Worm (Caenorhabditis elegans) whole organism, L3 larva: Measurements from ENCODE around the gene M163.9.

Experiments used
- R02D3.7 ChIP-seq: fragments of 150-350 bp; optimal IDR thresholded peaks from 2 replicates; lab custom pipeline; 2014; ENCODE audit warnings: missing biosample characterization, missing genetic modification characterization
- ZK546.5 ChIP-seq: sonication (generic microtip); optimal IDR thresholded peaks from 2 replicates; lab custom pipeline; 2017; ENCODE audit warnings: missing biosample characterization, missing genetic modification characterization
- aly-2 ChIP-seq: fragments of 150-350 bp; optimal IDR thresholded peaks from 2 replicates; lab custom pipeline; 2014; ENCODE audit warnings: missing biosample characterization, missing genetic modification characterization
- ama-1 ChIP-seq: fragments of 150-350 bp; optimal IDR thresholded peaks from 2 replicates; lab custom pipeline; 2018
- ceh-16 ChIP-seq: sonication (generic microtip); optimal IDR thresholded peaks from 2 replicates; lab custom pipeline; 2017; ENCODE audit warnings: missing biosample characterization, missing genetic modification characterization
- ceh-28 ChIP-seq: fragments of 150-350 bp; optimal IDR thresholded peaks from 2 replicates; lab custom pipeline; 2014; ENCODE audit warnings: missing biosample characterization, missing genetic modification reagents, missing genetic modification characterization
- ceh-82 ChIP-seq: fragments of 150-350 bp; optimal IDR thresholded peaks from 2 replicates; lab custom pipeline; 2014; ENCODE audit warnings: missing biosample characterization, missing genetic modification characterization
- ceh-9 ChIP-seq: sonication (generic microtip); optimal IDR thresholded peaks from 2 replicates; lab custom pipeline; 2018; ENCODE audit warnings: missing biosample characterization, missing genetic modification characterization
- daf-12 ChIP-seq: fragments of 150-350 bp; optimal IDR thresholded peaks from 2 replicates; lab custom pipeline; 2014; ENCODE audit warnings: missing biosample characterization, missing genetic modification reagents, missing genetic modification characterization
- egl-27 ChIP-seq: sonication (generic microtip); optimal IDR thresholded peaks from 4 replicates; lab custom pipeline; 2017; ENCODE audit warnings: missing biosample characterization, missing genetic modification reagents, missing genetic modification characterization
- egl-5 ChIP-seq: fragments of 150-350 bp; optimal IDR thresholded peaks from 2 replicates; lab custom pipeline; 2017; ENCODE audit warnings: missing biosample characterization, missing genetic modification reagents, missing genetic modification characterization, inconsistent platforms
- elt-1 ChIP-seq: fragments of 150-350 bp; optimal IDR thresholded peaks from 2 replicates; lab custom pipeline; 2014; ENCODE audit warnings: missing biosample characterization, missing genetic modification characterization
- elt-2 ChIP-seq: sonication (generic microtip); optimal IDR thresholded peaks from 2 replicates; lab custom pipeline; 2016; ENCODE audit warnings: missing genetic modification reagents, mild to moderate bottlenecking, missing genetic modification characterization, missing compliant biosample characterization
- elt-3 ChIP-seq, 3 experiments: fragments of 150-350 bp in 1 of 3; sonication (generic microtip) in 2 of 3; optimal IDR thresholded peaks; 2 replicates in 2 of 3; 4 replicates in 1 of 3; lab custom pipeline; 2014 to 2017; ENCODE audit warnings: missing biosample characterization in 3 of 3, missing genetic modification characterization in 3 of 3
- eor-1 ChIP-seq, 2 experiments: fragments of 150-350 bp; optimal IDR thresholded peaks; 2 replicates each; lab custom pipeline; 2014 to 2018; ENCODE audit warnings: missing biosample characterization in 2 of 2, missing genetic modification characterization in 2 of 2
- fkh-10 ChIP-seq: sonication (generic microtip); optimal IDR thresholded peaks from 2 replicates; lab custom pipeline; 2017; ENCODE audit warnings: missing biosample characterization, missing genetic modification reagents, missing genetic modification characterization
- fkh-2 ChIP-seq: fragments of 150-350 bp; optimal IDR thresholded peaks from 2 replicates; lab custom pipeline; 2014; ENCODE audit warnings: missing biosample characterization, missing genetic modification reagents, missing genetic modification characterization
- fos-1 ChIP-seq: fragments of 150-350 bp; optimal IDR thresholded peaks from 2 replicates; lab custom pipeline; 2014; ENCODE audit warnings: missing biosample characterization, missing genetic modification characterization
- hmg-11 ChIP-seq: sonication (generic microtip); optimal IDR thresholded peaks from 2 replicates; lab custom pipeline; 2016; ENCODE audit warnings: missing genetic modification characterization, missing compliant biosample characterization
- jun-1 ChIP-seq: fragments of 150-350 bp; optimal IDR thresholded peaks from 2 replicates; lab custom pipeline; 2014; ENCODE audit warnings: missing biosample characterization, missing genetic modification reagents, missing genetic modification characterization
- lin-15B ChIP-seq: fragments of 150-350 bp; optimal IDR thresholded peaks from 2 replicates; lab custom pipeline; 2014; ENCODE audit warnings: missing biosample characterization, missing genetic modification characterization
- lin-39 ChIP-seq: fragments of 150-350 bp; optimal IDR thresholded peaks from 2 replicates; lab custom pipeline; 2018; ENCODE audit warnings: missing biosample characterization, missing genetic modification reagents, missing genetic modification characterization
- lsy-12 ChIP-seq: sonication (generic microtip); optimal IDR thresholded peaks from 2 replicates; lab custom pipeline; 2016; ENCODE audit warnings: mild to moderate bottlenecking, missing genetic modification characterization, missing compliant biosample characterization
- mdl-1 ChIP-seq: fragments of 150-350 bp; optimal IDR thresholded peaks from 2 replicates; lab custom pipeline; 2014; ENCODE audit warnings: missing biosample characterization, missing genetic modification characterization
- mml-1 ChIP-seq: fragments of 150-350 bp; sonication (generic microtip); optimal IDR thresholded peaks from 3 replicates; lab custom pipeline; 2014; ENCODE audit warnings: missing biosample characterization, missing genetic modification characterization
- nfya-1 ChIP-seq: sonication (generic microtip); optimal IDR thresholded peaks from 2 replicates; lab custom pipeline; 2017; ENCODE audit warnings: missing genetic modification characterization, mild to moderate bottlenecking, missing compliant biosample characterization, antibody characterized with exemption, moderate library complexity; ENCODE audit not compliant: insufficient read depth
- nhr-11 ChIP-seq: fragments of 150-350 bp; optimal IDR thresholded peaks from 2 replicates; lab custom pipeline; 2014; ENCODE audit warnings: missing biosample characterization, missing genetic modification characterization
- nhr-12 ChIP-seq: fragments of 150-350 bp; optimal IDR thresholded peaks from 2 replicates; lab custom pipeline; 2014; ENCODE audit warnings: missing biosample characterization, missing genetic modification characterization
- nhr-23 ChIP-seq: fragments of 150-350 bp; optimal IDR thresholded peaks from 2 replicates; lab custom pipeline; 2014; ENCODE audit warnings: missing biosample characterization, missing genetic modification reagents, missing genetic modification characterization
- nhr-237 ChIP-seq: fragments of 150-350 bp; optimal IDR thresholded peaks from 2 replicates; lab custom pipeline; 2014; ENCODE audit warnings: missing biosample characterization, missing genetic modification characterization
- nhr-25 ChIP-seq: sonication (generic microtip); optimal IDR thresholded peaks from 2 replicates; lab custom pipeline; 2017; ENCODE audit warnings: missing biosample characterization, missing genetic modification characterization
- nhr-28 ChIP-seq: fragments of 150-350 bp; optimal IDR thresholded peaks from 2 replicates; lab custom pipeline; 2014; ENCODE audit warnings: missing biosample characterization, missing genetic modification characterization
- nhr-43 ChIP-seq: sonication (generic microtip); optimal IDR thresholded peaks from 2 replicates; lab custom pipeline; 2016; ENCODE audit warnings: mild to moderate bottlenecking, missing genetic modification characterization, missing compliant biosample characterization; ENCODE audit not compliant: poor library complexity, severe bottlenecking
- nhr-67 ChIP-seq: fragments of 150-350 bp; optimal IDR thresholded peaks from 2 replicates; lab custom pipeline; 2014; ENCODE audit warnings: missing biosample characterization, missing genetic modification characterization
- nhr-76 ChIP-seq: fragments of 150-350 bp; sonication (generic microtip); optimal IDR thresholded peaks from 5 replicates; lab custom pipeline; 2014; ENCODE audit warnings: missing biosample characterization, missing genetic modification characterization
- nhr-77 ChIP-seq: fragments of 150-350 bp; optimal IDR thresholded peaks from 2 replicates; lab custom pipeline; 2014; ENCODE audit warnings: missing biosample characterization, missing genetic modification characterization
- pha-4 ChIP-seq: fragments of 150-350 bp; optimal IDR thresholded peaks from 2 replicates; lab custom pipeline; 2014; ENCODE audit warnings: missing biosample characterization, missing genetic modification reagents, missing genetic modification characterization
- pqm-1 ChIP-seq: fragments of 150-350 bp; optimal IDR thresholded peaks from 2 replicates; lab custom pipeline; 2017; ENCODE audit warnings: missing biosample characterization, missing genetic modification characterization, inconsistent platforms
- sea-2 ChIP-seq: fragments of 150-350 bp; sonication (generic microtip); optimal IDR thresholded peaks from 4 replicates; lab custom pipeline; 2014; ENCODE audit warnings: missing biosample characterization, missing genetic modification reagents, missing genetic modification characterization
- skn-1 ChIP-seq: fragments of 150-350 bp; optimal IDR thresholded peaks from 2 replicates; lab custom pipeline; 2014; ENCODE audit warnings: missing biosample characterization, missing genetic modification characterization
- snpc-4 ChIP-seq: fragments of 150-350 bp; optimal IDR thresholded peaks from 2 replicates; lab custom pipeline; 2014; ENCODE audit warnings: missing biosample characterization, missing genetic modification characterization
- tbx-2 ChIP-seq: sonication (generic microtip); optimal IDR thresholded peaks from 2 replicates; lab custom pipeline; 2016; ENCODE audit warnings: mild to moderate bottlenecking, missing genetic modification characterization, missing compliant biosample characterization
- unc-39 ChIP-seq: sonication (generic microtip); optimal IDR thresholded peaks from 4 replicates; lab custom pipeline; 2017; ENCODE audit warnings: missing biosample characterization, missing genetic modification characterization
- unc-62 ChIP-seq: fragments of 150-350 bp; sonication (generic microtip); optimal IDR thresholded peaks from 4 replicates; lab custom pipeline; 2014; ENCODE audit warnings: missing biosample characterization, missing genetic modification reagents, missing genetic modification characterization
- zag-1 ChIP-seq: fragments of 150-350 bp; optimal IDR thresholded peaks from 2 replicates; lab custom pipeline; 2014; ENCODE audit warnings: missing biosample characterization, missing genetic modification characterization
- ztf-11 ChIP-seq: fragments of 150-350 bp; optimal IDR thresholded peaks from 2 replicates; lab custom pipeline; 2014; ENCODE audit warnings: missing biosample characterization, missing genetic modification characterization
- ztf-4 ChIP-seq: fragments of 150-350 bp; optimal IDR thresholded peaks from 2 replicates; lab custom pipeline; 2014; ENCODE audit warnings: missing biosample characterization, missing genetic modification characterization

The M163.9 gene

ce11 chrX:14473740-14474139, 4.4 kb downstream of the M163.9 start, which contains the start of gene M163.5:
TSS of gene M163.5 (plus strand) at chrX:14474040.
- no peak for TF ChIP-seq pqm-1 (tag; lab: Kevin White, UChicago)
- no peak for TF ChIP-seq lsy-12 (tag; lab: Kevin White, UChicago)
- no peak for TF ChIP-seq ztf-11 (tag; lab: Kevin White, UChicago)
- no peak for TF ChIP-seq daf-12 (tag; lab: Kevin White, UChicago)
- TF ChIP-seq tbx-2 (tag; lab: Kevin White, UChicago), result no peak
- TF ChIP-seq ceh-9 (tag; lab: Kevin White, UChicago), result no peak
- TF ChIP-seq fkh-2 (tag; lab: Kevin White, UChicago), result no peak
- TF ChIP-seq fos-1, result no peak
- no peak for TF ChIP-seq ceh-28 (tag; lab: Kevin White, UChicago)
- no peak for TF ChIP-seq aly-2

- TF ChIP-seq snpc-4 (tag; lab: Kevin White, UChicago) (peak; percentile 98), daf-12 (tag; lab: Kevin White, UChicago) (no peak), ztf-4 (tag; lab: Kevin White, UChicago) (no peak), ceh-9 (tag; lab: Kevin White, UChicago) (no peak), nhr-23 (peak; percentile 69), mdl-1 (tag; lab: Kevin White, UChicago) (no peak), fkh-10 (GFP tag; lab: Kevin White, UChicago) (no peak), egl-27 (tag; lab: Kevin White, UChicago) (no peak), aly-2 (no peak), elt-1 (tag; lab: Kevin White, UChicago) (no peak), nhr-77 (tag; lab: Kevin White, UChicago) (no peak), nhr-237 (tag; lab: Kevin White, UChicago) (no peak), ceh-82 (tag; lab: Kevin White, UChicago) (no peak), elt-3 (tag; optimal IDR thresholded peaks at IDR 0.05; lab: Kevin White, UChicago) (peak in 1 of 3 experiments; percentile 22), eor-1 (tag; optimal IDR thresholded peaks at IDR 0.05; lab: Kevin White, UChicago) (no peak), unc-62 (GFP tag; lab: Kevin White, UChicago) (no peak), lin-15B (tag; lab: Kevin White, UChicago) (no peak), nhr-76 (tag; lab: Kevin White, UChicago) (no peak), zag-1 (no peak), hmg-11 (tag; lab: Kevin White, UChicago) (no peak), nfya-1 (no peak), nhr-11 (tag; lab: Kevin White, UChicago) (no peak), pqm-1 (tag; lab: Kevin White, UChicago) (no peak), sea-2 (no peak), tbx-2 (tag; lab: Kevin White, UChicago) (peak; percentile 68), fos-1 (no peak), nhr-12 (tag; lab: Kevin White, UChicago) (no peak), lin-39 (tag; lab: Kevin White, UChicago) (no peak), ceh-28 (tag; lab: Kevin White, UChicago) (peak; percentile 0), nhr-28 (tag; lab: Kevin White, UChicago) (no peak), R02D3.7 (tag; lab: Kevin White, UChicago) (no peak), ama-1 (lab: Kevin White, UChicago) (no peak), nhr-43 (tag; lab: Kevin White, UChicago) (peak; percentile 82), elt-2 (tag; lab: Kevin White, UChicago) (peak; percentile 38), ZK546.5 (tag; lab: Kevin White, UChicago) (no peak), skn-1 (peak; percentile 73), nhr-25 (tag; lab: Kevin White, UChicago) (peak; percentile 22), ceh-16 (tag; lab: Kevin White, UChicago) (no peak), pha-4 (tag; lab: Kevin White, UChicago) (no peak), nhr-67 (tag; lab: Kevin White, UChicago) (no peak), jun-1 (tag; lab: Kevin White, UChicago) (peak; percentile 68), fkh-2 (tag; lab: Kevin White, UChicago) (no peak), unc-39 (no peak), ztf-11 (tag; lab: Kevin White, UChicago) (no peak), mml-1 (tag; lab: Kevin White, UChicago) (no peak), lsy-12 (tag; lab: Kevin White, UChicago) (peak; percentile 14), egl-5 (no peak)
Observed at ce11 chrX:14476625-14477257, 7.4 kb downstream of the M163.9 start.
